Fruit fly (Drosophila melanogaster): Measurements from ENCODE around the gene Polr3A.
"Not testable (repeated sequence)": the region's sequence is repeated elsewhere in the genome, so short reads cannot be mapped to it uniquely, and the experiment has no call there.

Polr3A gene

DNA sequence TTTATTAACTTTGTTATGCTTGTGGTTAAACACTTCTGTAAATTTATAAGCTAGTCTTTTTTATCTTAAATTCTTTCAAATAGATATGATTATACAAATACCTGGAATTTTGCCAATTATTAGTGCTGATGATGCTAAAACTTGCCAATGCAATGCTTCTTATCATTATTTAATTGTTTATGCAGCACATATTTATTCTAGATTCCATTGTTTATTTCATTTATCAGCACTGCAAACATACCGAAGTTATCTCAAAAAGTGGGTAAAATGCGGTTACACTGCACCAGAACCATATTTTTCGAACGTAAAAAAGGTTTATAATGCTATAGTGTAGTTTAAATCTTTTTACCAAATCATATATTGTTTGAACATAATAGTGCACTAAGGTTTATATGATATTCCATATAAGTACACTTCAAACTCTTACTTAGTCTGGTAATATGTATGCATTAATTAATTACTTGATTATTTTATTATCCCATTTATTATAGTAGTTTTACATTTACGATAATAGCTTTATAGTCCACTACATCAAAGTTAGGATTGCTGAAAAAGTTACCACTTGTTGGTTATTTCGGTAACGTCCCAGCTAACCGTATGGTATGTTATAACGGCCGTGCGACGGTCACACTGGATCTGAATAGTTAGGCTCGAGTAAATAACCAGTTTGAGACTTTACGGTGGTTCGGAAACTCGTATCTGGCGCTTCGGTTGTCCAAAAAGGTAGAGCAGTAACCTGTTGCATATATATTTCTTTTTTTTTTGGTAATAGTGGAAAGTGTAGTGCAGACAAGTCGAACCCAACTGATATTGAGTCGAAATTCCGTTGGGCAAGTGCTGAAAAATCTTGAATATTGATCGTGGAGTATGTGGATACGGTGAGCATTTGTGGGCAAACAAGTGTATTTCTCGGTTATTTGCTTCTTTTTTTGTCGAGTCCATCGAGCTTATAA, 25.8 kb downstream of the Polr3A start, which contains the start of gene Rhp:
Gene Rhp (plus strand): TSS at position 663 of the 953 bp plus-strand sequence.
- no peak for TF ChIP-seq insv (optimal IDR thresholded peaks at IDR 0.05)

DNA sequence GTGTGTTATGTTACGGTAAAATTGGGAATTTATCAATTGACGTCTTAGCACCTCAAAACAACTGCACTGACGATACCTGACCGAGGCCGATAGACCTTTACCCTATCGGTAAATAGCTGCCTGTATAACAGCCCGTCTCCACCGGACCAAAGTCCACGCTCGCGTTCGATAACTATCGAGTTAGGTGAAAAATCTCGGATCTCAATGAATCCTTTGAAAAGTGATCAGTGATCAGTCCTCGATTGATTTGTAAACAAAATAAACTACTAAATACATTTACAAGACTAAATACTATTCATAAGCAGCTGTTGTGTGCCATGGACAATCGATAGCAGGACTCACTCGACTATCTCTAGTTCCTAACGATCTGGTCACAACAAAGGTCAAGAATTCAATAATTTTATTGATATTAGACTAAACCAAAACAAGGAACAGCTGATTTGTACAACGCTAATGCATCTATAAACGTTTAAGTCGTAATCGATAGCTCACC, 33.2 kb downstream of the Polr3A start, which contains the start of gene sordd1:
Gene sordd1 (minus strand): TSS at position 78 of the 493 bp plus-strand sequence.
- not testable (repeated sequence) for TF ChIP-seq Sin3A, h, psq (optimal IDR thresholded peaks at IDR 0.05)

DNA sequence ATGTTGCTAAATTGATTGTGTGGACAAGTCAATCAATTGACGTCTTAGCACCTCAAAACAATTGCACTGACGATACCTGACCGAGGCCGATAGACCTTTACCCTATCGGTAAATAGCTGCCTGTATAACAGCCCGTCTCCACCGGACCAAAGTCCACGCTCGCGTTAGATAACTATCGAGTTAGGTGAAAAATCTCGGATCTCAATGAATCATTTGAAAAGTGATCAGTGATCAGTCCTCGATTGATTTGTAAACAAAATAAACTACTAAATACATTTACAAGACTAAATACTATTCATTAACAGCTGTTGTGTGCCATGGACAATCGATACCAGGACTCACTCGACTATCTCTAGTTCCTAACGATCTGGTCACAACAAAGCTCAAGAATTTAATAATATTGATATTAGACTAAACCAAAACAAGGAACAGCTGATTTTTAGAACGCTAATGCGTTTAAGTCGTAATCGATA, 36.4 kb downstream of the Polr3A start, which contains the start of the genes sordd2 and CG15602:
Gene sordd2 (minus strand): TSS at position 78 of the 473 bp plus-strand sequence.
Gene CG15602 (plus strand): TSS at position 342 of the 473 bp plus-strand sequence.
- not testable (repeated sequence) for TF ChIP-seq h, Myc, Sin3A (optimal IDR thresholded peaks at IDR 0.05)

DNA sequence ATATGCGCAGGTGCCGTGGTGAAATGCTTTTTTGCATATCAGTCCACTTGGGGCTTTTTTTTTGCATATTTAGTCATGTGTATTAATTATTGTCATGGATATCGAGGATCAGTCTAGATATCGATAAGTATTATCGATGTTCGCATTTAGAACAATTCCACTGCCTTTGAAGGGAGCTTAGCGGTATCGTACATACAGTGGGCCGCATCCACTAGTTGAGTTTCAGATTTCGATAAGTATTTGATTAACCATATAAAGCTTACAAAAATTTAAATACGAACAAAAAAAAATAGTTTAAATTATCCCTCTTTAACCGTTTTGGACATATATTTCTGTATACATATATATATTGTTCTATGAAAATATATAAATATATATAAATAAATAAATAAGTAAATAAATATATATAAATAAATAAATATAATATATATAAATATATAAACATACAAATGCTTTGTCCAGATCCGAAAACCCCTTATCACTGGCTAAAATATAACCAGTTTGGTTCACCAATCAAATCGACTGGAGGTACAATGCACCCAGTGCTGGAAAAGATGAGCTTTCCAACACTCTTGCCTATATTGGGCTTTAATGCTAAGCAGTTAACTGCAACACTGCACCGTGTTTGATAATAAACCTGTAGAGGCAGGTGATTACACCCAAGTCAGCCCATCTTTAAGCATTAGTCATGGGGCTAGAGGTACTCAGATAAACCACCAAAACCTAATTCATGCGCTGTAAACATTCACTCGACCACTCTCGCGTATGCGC, 40.3 kb downstream of the Polr3A start:
- no peak for TF ChIP-seq Sin3A (optimal IDR thresholded peaks at IDR 0.05)
- no peak for TF ChIP-seq Myc (optimal IDR thresholded peaks at IDR 0.05)

DNA sequence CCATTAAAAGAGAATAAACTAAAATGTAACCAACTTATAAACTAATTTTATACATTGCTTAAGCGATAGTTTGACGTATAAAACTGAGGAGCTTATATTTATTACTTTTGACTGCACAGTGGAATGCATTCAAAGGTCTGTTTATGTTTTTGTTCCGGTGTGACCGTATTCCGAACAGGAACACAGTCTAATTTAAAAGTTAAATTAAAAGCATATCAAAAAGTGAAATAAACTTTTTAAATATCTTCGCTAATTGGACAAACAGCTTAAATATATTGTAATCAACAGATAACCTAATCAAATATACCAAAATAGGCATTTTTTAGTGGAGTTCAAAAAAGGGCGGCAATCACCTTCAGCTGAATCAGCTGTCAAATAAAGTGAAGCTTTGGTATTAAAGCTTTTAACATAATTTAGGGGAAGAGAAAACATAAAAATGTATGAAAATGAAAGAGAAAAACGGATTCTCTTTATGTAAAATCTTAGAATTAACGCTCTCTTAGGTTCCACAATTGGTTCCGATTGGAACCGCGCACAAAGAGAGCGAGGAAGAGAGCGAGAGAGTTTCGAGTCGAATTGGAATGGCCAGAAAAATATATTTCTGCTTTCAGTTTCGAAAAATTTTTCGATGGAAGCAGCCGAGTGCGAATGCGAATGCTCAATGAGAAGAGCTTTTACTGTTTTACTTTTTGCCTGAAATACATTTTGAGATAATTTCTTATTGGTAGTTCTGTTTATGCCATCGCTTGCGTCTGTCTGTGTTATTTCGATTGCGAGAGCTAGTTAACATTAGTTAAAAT, 41.2 kb downstream of the Polr3A start, which contains the start of the genes PGRP-LE and sd:
Gene PGRP-LE (minus strand): TSS at position 117 of the 800 bp plus-strand sequence.
Gene sd (plus strand): TSS at position 607 of the 800 bp plus-strand sequence.
- no peak for TF ChIP-seq insv (optimal IDR thresholded peaks at IDR 0.05)
- TF ChIP-seq Sin3A (optimal IDR thresholded peaks at IDR 0.05) = no peak
- no peak for TF ChIP-seq h (optimal IDR thresholded peaks at IDR 0.05)
- no peak for TF ChIP-seq Myc (optimal IDR thresholded peaks at IDR 0.05)
- no peak for TF ChIP-seq psq (optimal IDR thresholded peaks at IDR 0.05)
- TF ChIP-seq ttk (optimal IDR thresholded peaks at IDR 0.05) = no peak

DNA sequence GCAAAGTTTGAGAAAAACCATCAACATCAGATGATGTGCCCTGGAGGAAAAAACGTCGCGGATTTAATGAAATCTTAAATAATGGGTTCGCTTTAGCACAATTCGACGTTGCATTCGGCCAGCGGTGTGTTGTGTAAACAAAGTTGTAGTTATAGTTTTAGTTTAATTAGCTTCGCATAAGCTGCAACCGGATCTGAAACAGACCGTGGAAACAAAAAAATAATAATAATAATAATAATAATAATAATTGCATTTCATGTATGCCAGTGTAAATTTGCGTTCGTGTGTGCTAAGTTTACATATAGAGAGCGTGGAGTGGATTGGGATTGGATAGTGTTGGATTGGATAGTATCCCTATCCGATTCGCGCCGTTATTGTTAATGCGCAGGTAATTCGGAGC, 42.0 kb downstream of the Polr3A start:
- TF ChIP-seq psq (optimal IDR thresholded peaks at IDR 0.05) (no peak), Sin3A (optimal IDR thresholded peaks at IDR 0.05) (no peak), Myc (optimal IDR thresholded peaks at IDR 0.05) (no peak), ttk (optimal IDR thresholded peaks at IDR 0.05) (no peak), insv (optimal IDR thresholded peaks at IDR 0.05) (no peak), h (optimal IDR thresholded peaks at IDR 0.05) (no peak)

DNA sequence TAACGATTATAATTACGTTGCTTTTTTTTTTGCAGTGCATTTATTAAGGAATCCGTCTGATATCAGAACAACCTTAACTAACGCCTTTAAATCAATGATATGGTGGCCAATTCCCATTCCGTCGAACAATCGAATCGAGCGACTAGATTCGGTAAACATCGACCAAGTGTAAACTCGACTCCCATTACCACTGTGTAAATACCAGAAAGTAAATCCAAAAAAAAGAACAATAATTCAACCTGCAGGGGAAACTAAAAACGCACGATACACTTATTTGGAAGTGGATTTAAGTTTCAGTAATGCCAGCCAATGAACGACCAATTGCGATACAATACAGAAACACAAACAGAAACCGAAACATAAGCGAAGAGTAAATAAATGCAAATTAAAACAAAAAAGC, 42.8 kb downstream of the Polr3A start:
- TF ChIP-seq ttk (optimal IDR thresholded peaks at IDR 0.05) (no peak), Sin3A (optimal IDR thresholded peaks at IDR 0.05) (no peak), insv (optimal IDR thresholded peaks at IDR 0.05) (no peak), h (optimal IDR thresholded peaks at IDR 0.05) (no peak), psq (optimal IDR thresholded peaks at IDR 0.05) (no peak), Myc (optimal IDR thresholded peaks at IDR 0.05) (no peak)

DNA sequence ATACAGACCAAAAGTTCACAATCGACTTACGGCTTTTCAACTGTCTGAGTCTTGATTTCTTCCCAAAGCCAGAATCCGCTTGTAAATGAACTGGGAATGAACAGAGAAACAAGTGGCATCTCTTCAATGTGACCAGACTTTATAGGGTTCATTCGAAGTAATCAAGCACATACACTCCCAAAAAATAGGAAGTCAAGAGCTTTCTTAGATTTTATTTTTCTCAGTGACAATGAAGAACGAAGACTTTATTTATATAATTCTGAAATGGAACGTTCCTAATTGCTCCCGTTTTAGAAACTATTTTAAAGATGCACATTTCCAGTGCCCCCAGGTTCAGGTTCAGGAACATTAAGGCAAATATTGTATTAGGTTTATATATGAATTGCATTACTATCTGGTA, 45.2 kb downstream of the Polr3A start:
- TF ChIP-seq h (optimal IDR thresholded peaks at IDR 0.05) (no peak), ttk (optimal IDR thresholded peaks at IDR 0.05) (no peak), insv (optimal IDR thresholded peaks at IDR 0.05) (no peak), Myc (optimal IDR thresholded peaks at IDR 0.05) (no peak), Sin3A (optimal IDR thresholded peaks at IDR 0.05) (no peak), psq (optimal IDR thresholded peaks at IDR 0.05) (no peak)

DNA sequence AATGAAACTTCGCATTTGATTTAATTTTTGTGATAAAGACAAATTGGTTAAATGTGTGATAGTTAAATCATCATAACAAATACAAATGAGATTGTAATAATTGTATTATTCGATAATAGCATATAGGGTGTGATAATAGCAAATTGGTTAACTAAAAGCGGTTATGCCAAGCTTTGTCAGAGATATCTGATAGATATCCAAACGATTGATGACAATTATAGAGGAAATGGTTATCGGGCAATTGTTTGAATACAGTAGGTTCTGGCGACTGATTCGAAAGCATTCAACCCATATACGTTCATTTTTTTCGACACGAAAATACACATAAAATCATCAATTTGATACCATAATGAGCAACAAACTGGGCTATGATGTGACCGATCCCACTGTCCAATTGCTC, 46.5 kb downstream of the Polr3A start, which contains the start of gene CG8509:
Gene CG8509 (plus strand): TSS at position 301 of the 400 bp plus-strand sequence.
- no peak for TF ChIP-seq Sin3A (optimal IDR thresholded peaks at IDR 0.05)
- TF ChIP-seq insv (optimal IDR thresholded peaks at IDR 0.05) = no peak
- no peak for TF ChIP-seq Myc (optimal IDR thresholded peaks at IDR 0.05)
- no peak for TF ChIP-seq ttk (optimal IDR thresholded peaks at IDR 0.05)
- TF ChIP-seq h (optimal IDR thresholded peaks at IDR 0.05) = no peak
- TF ChIP-seq psq (optimal IDR thresholded peaks at IDR 0.05) = no peak

DNA sequence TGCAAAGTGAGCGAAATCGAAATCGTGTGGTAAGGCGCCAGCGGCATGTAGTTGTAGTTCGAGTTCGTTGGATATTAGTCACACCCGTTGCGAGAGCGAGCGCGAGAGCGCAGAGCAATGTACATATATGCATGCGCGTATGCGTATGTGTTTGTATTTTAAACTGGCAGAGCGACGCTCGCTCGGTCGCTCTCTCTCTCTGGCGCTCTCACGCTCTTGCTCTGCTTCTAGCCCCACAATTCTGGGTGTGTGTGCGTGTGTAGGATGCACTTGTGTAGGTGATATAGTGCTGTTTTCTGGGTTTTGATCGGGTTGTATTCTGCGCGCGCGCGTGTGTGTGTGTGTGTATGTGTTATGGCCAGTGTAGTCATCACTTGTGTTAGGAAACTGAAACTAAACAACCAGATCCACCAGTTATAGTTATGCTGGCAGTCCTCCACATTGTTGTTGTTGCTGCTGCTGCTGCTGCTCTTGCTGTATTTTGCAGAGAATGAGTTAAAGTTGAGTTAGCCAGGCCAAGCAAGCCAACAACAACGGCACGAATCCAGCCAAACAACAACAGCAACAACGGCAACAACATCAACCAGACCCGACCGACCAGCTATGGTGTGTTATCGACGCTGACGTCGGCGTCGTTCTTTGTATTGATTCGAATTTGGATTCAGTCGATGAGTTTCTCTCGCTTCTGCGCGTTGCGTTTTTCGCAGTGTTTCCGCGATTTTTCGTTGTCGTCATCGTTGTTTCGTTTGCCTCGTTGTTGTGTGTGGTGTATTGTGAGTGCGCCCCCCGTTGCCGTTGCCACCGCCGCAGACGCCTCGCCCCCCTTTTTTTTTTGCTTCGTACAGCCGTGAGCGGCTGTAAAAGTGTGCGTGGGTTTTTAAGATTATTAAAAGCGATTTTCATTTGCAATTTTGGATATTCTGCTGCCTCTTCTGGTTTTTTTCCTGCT, 49.2 kb downstream of the Polr3A start:
- TF ChIP-seq ttk (optimal IDR thresholded peaks at IDR 0.05) (no peak), insv (optimal IDR thresholded peaks at IDR 0.05) (no peak), psq (optimal IDR thresholded peaks at IDR 0.05) (no peak), Sin3A (optimal IDR thresholded peaks at IDR 0.05) (no peak), h (optimal IDR thresholded peaks at IDR 0.05) (no peak), Myc (optimal IDR thresholded peaks at IDR 0.05) (no peak)

Measured in Kc167 (cell line).